Worm (Caenorhabditis elegans) whole organism, early embryonic: ENCODE results near the gene F26F4.12.

Source experiments
- B0310.2 ChIP-seq: sonication (generic microtip); optimal IDR thresholded peaks from 2 replicates; lab custom pipeline; 2016; ENCODE audit warnings: mild to moderate bottlenecking, missing genetic modification characterization, missing compliant biosample characterization
- F13C5.2 ChIP-seq: sonication (generic microtip); optimal IDR thresholded peaks from 2 replicates; lab custom pipeline; 2017; ENCODE audit warnings: mild to moderate bottlenecking, missing genetic modification characterization, inconsistent platforms, missing compliant biosample characterization
- aly-1 ChIP-seq: sonication (generic microtip); optimal IDR thresholded peaks from 2 replicates; lab custom pipeline; 2016; ENCODE audit warnings: missing genetic modification characterization, missing compliant biosample characterization
- ama-1 ChIP-seq: fragments of 150-350 bp; optimal IDR thresholded peaks from 2 replicates; lab custom pipeline; 2014
- ceh-13 ChIP-seq: fragments of 200-800 bp; sonication (Bioruptor generic); optimal IDR thresholded peaks from 2 replicates; lab custom pipeline; 2018; ENCODE audit warnings: mild to moderate bottlenecking, missing genetic modification characterization, missing compliant biosample characterization
- ceh-36 ChIP-seq: sonication (generic microtip); optimal IDR thresholded peaks from 2 replicates; lab custom pipeline; 2016; ENCODE audit warnings: missing genetic modification characterization, inconsistent platforms, missing compliant biosample characterization
- ets-7 ChIP-seq: sonication (generic microtip); optimal IDR thresholded peaks from 2 replicates; lab custom pipeline; 2016; ENCODE audit warnings: missing genotype, missing genetic modification characterization, missing compliant biosample characterization
- flt-1 ChIP-seq: fragments of 200-800 bp; sonication (Bioruptor generic); IDR thresholded peaks from 2 replicates; pipeline ENCODE4 v1.3.6; 2022; ENCODE audit warnings: missing genetic modification characterization, missing compliant biosample characterization
- hmbx-1 ChIP-seq: sonication (generic microtip); optimal IDR thresholded peaks from 2 replicates; lab custom pipeline; 2016; ENCODE audit warnings: mild to moderate bottlenecking, missing genetic modification characterization, missing compliant biosample characterization
- hmg-4 ChIP-seq: fragments of 200-800 bp; sonication (Bioruptor generic); optimal IDR thresholded peaks from 2 replicates; lab custom pipeline; 2018; ENCODE audit warnings: mild to moderate bottlenecking, missing genetic modification characterization, missing compliant biosample characterization
- hnd-1 ChIP-seq: sonication (generic microtip); optimal IDR thresholded peaks from 2 replicates; lab custom pipeline; 2016; ENCODE audit warnings: missing genetic modification characterization, missing compliant biosample characterization
- pes-1 ChIP-seq: fragments of 200-800 bp; sonication (Bioruptor generic); IDR thresholded peaks from 2 replicates; pipeline ENCODE4 v1.3.6; 2022; ENCODE audit warnings: missing genetic modification reagents, missing genetic modification characterization, missing compliant biosample characterization
- scrt-1 ChIP-seq: fragments of 200-800 bp; sonication (Bioruptor generic); IDR thresholded peaks from 2 replicates; pipeline ENCODE4 v1.3.6; 2022; ENCODE audit warnings: missing genetic modification characterization, missing compliant biosample characterization
- sea-1 ChIP-seq: fragments of 200-800 bp; sonication (Bioruptor generic); conservative IDR thresholded peaks from 2 replicates; pipeline ENCODE4 v1.3.6; 2022; ENCODE audit warnings: missing genetic modification characterization, missing compliant biosample characterization
- tbx-11 ChIP-seq: fragments of 200-800 bp; sonication (Bioruptor generic); IDR thresholded peaks from 2 replicates; pipeline ENCODE4 v1.3.6; 2022; ENCODE audit warnings: missing genetic modification characterization, missing compliant biosample characterization
- tbx-37 ChIP-seq: fragments of 200-800 bp; sonication (Bioruptor generic); conservative IDR thresholded peaks from 2 replicates; pipeline ENCODE4 v1.3.6; 2022; ENCODE audit warnings: missing genetic modification reagents, missing genetic modification characterization, missing compliant biosample characterization
- tra-4 ChIP-seq: sonication (generic microtip); optimal IDR thresholded peaks from 2 replicates; lab custom pipeline; 2017; ENCODE audit warnings: missing genetic modification characterization, missing compliant biosample characterization

The F26F4.12 gene

DNA sequence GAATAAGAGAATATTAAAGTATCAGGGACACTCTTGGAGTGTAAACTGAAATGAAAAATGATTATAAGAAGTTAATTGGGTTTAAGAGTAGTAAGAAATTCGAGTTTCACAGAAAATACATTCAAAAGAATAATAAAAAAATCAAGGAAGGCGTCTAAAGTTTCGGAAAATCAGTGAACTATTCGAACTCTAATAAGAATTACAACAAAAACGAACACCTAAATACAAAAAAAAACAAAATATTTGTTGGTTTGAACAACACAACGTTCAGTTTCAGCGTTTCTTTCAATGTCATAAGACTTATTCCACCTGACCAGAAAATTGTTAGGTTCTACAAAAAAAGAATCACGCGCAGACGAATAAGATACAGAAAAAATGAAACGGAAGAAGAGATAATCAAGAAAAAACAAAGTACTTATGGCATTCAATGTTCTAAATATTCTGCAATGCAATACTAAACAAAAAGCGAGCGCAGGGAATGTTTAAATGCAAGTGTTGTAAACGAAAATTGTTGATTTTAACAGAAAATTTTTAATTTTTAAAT, 10.7 kb downstream of the F26F4.12 start, which contains the start of gene nhl-2:
nhl-2 (minus strand) TSS at position 51 of the 544 bp plus-strand sequence.
- no peak for TF ChIP-seq F13C5.2 (tag; lab: Kevin White, UChicago)
- no peak for TF ChIP-seq hmbx-1 (tag; lab: Kevin White, UChicago)
- no peak for TF ChIP-seq B0310.2 (tag; lab: Kevin White, UChicago)
- no peak for TF ChIP-seq ceh-36 (tag; lab: Kevin White, UChicago)
- TF ChIP-seq ceh-13 (GFP tag; lab: Kevin White, UChicago): no peak
- no peak for TF ChIP-seq pes-1 (GFP tag; lab: Robert Waterston, UW)
- TF ChIP-seq ets-7 (tag; lab: Kevin White, UChicago): no peak
- TF ChIP-seq tbx-11 (GFP tag; lab: Robert Waterston, UW): no peak
- no peak for TF ChIP-seq scrt-1
- TF ChIP-seq ama-1 (lab: Kevin White, UChicago): no peak
- TF ChIP-seq tra-4 (tag; lab: Kevin White, UChicago): no peak
- TF ChIP-seq flt-1 (GFP tag; lab: Robert Waterston, UW): no peak
- no peak for TF ChIP-seq aly-1 (tag; lab: Kevin White, UChicago)
- TF ChIP-seq sea-1 (GFP tag; lab: Robert Waterston, UW): no peak
- TF ChIP-seq hnd-1: no peak

DNA sequence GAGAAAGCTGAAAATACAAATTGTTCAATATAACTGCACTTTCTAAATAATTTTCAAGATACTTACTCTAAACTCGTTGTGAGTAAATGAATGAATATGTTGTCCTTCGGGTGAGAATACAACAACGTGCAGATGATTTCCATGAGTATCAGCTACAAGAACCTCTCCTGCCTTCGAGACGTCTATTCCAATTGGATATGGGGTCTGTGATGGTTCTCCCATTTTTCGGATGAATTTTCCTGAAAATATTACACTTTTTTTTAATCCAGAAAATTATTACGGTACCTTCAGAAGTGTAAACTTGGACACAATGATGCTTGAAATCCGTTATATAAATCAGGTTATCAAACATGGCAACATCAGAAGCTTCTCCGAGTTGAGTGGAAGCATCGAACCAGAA, 14.5 kb downstream of the F26F4.12 start:
- no peak for TF ChIP-seq hmbx-1 (tag; lab: Kevin White, UChicago)
- TF ChIP-seq hnd-1: no peak
- no peak for TF ChIP-seq ceh-13 (GFP tag; lab: Kevin White, UChicago)
- no peak for TF ChIP-seq hmg-4 (GFP tag; lab: Kevin White, UChicago)
- no peak for TF ChIP-seq F13C5.2 (tag; lab: Kevin White, UChicago)
- no peak for TF ChIP-seq scrt-1
- no peak for TF ChIP-seq ama-1 (lab: Kevin White, UChicago)
- no peak for TF ChIP-seq aly-1 (tag; lab: Kevin White, UChicago)
- no peak for TF ChIP-seq tbx-37
- no peak for TF ChIP-seq pes-1 (GFP tag; lab: Robert Waterston, UW)
- no peak for TF ChIP-seq ceh-36 (tag; lab: Kevin White, UChicago)
- no peak for TF ChIP-seq tbx-11 (GFP tag; lab: Robert Waterston, UW)
- TF ChIP-seq ets-7 (tag; lab: Kevin White, UChicago): no peak
- no peak for TF ChIP-seq sea-1 (GFP tag; lab: Robert Waterston, UW)
- no peak for TF ChIP-seq flt-1 (GFP tag; lab: Robert Waterston, UW)
- TF ChIP-seq tra-4 (tag; lab: Kevin White, UChicago): no peak
- no peak for TF ChIP-seq B0310.2 (tag; lab: Kevin White, UChicago)

ce11 chrIII:4893540-4893939, 16.3 kb downstream of the F26F4.12 start, which contains the start of gene F26F4.6:
Gene F26F4.6, minus strand, starts transcription at chrIII:4893640.
- TF ChIP-seq F13C5.2 (tag; lab: Kevin White, UChicago) (no peak), pes-1 (GFP tag; lab: Robert Waterston, UW) (no peak), ceh-13 (GFP tag; lab: Kevin White, UChicago) (no peak), hmbx-1 (tag; lab: Kevin White, UChicago) (no peak), B0310.2 (tag; lab: Kevin White, UChicago) (no peak), hmg-4 (GFP tag; lab: Kevin White, UChicago) (no peak), ceh-36 (tag; lab: Kevin White, UChicago) (no peak), ama-1 (lab: Kevin White, UChicago) (no peak), tbx-11 (GFP tag; lab: Robert Waterston, UW) (no peak), flt-1 (GFP tag; lab: Robert Waterston, UW) (no peak), tbx-37 (no peak), tra-4 (tag; lab: Kevin White, UChicago) (no peak), ets-7 (tag; lab: Kevin White, UChicago) (no peak), hnd-1 (no peak), scrt-1 (no peak), aly-1 (tag; lab: Kevin White, UChicago) (no peak), sea-1 (GFP tag; lab: Robert Waterston, UW) (no peak)

- TF ChIP-seq hmbx-1 (tag; lab: Kevin White, UChicago): no peak
- no peak for TF ChIP-seq hmg-4 (GFP tag; lab: Kevin White, UChicago)
- TF ChIP-seq B0310.2 (tag; lab: Kevin White, UChicago): no peak
- TF ChIP-seq tbx-37: no peak
- no peak for TF ChIP-seq tra-4 (tag; lab: Kevin White, UChicago)
- TF ChIP-seq ceh-13 (GFP tag; lab: Kevin White, UChicago): no peak
- TF ChIP-seq scrt-1: no peak
- TF ChIP-seq flt-1 (GFP tag; lab: Robert Waterston, UW): no peak
- TF ChIP-seq ets-7 (tag; lab: Kevin White, UChicago): no peak
Observed at ce11 chrIII:4890997-4891396, 18.8 kb downstream of the F26F4.12 start, which contains the start of gene F26F4.5. Gene F26F4.5, minus strand, starts transcription at chrIII:4891252.

ce11 chrIII:4887291-4887690, 22.5 kb downstream of the F26F4.12 start, which contains the start of gene clec-6:
Gene clec-6, minus strand, starts transcription at chrIII:4887444.
- TF ChIP-seq aly-1 (tag; lab: Kevin White, UChicago) (no peak), hmg-4 (GFP tag; lab: Kevin White, UChicago) (no peak), ama-1 (lab: Kevin White, UChicago) (no peak), hnd-1 (no peak), sea-1 (GFP tag; lab: Robert Waterston, UW) (no peak), ceh-36 (tag; lab: Kevin White, UChicago) (no peak), tbx-11 (GFP tag; lab: Robert Waterston, UW) (no peak), tbx-37 (no peak), scrt-1 (no peak), ets-7 (tag; lab: Kevin White, UChicago) (no peak), ceh-13 (GFP tag; lab: Kevin White, UChicago) (no peak)

DNA sequence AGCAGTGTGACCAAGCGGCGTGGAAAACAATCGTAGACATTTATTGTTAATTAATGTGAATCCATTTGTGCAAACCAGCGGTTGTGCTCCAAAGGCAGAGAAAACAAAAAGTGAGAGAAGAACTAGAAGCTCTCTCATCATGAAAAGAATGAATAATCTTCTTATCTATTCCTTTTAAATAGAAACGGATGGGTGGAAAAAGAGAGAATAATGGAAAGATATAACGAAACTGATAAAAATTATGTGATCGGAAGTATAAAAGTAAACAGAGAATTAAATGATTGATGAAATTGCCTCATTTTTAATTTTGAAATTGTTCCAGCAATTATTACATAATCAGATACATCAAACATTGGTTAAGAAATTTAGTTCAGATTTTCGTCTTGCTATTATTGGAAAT, 26.4 kb downstream of the F26F4.12 start, which contains the start of gene clec-5:
clec-5 (minus strand) TSS at position 178 of the 400 bp plus-strand sequence.
- TF ChIP-seq sea-1 (GFP tag; lab: Robert Waterston, UW) (no peak), F13C5.2 (tag; lab: Kevin White, UChicago) (no peak), hmg-4 (GFP tag; lab: Kevin White, UChicago) (no peak), tra-4 (tag; lab: Kevin White, UChicago) (no peak), flt-1 (GFP tag; lab: Robert Waterston, UW) (no peak), hnd-1 (no peak), B0310.2 (tag; lab: Kevin White, UChicago) (no peak), ama-1 (lab: Kevin White, UChicago) (no peak), hmbx-1 (tag; lab: Kevin White, UChicago) (no peak), aly-1 (tag; lab: Kevin White, UChicago) (no peak), ceh-13 (GFP tag; lab: Kevin White, UChicago) (no peak), tbx-37 (no peak), tbx-11 (GFP tag; lab: Robert Waterston, UW) (no peak), ets-7 (tag; lab: Kevin White, UChicago) (no peak), ceh-36 (tag; lab: Kevin White, UChicago) (no peak), scrt-1 (no peak), pes-1 (GFP tag; lab: Robert Waterston, UW) (no peak)
